Worm (Caenorhabditis elegans) whole organism, young adult: ENCODE measurements around the gene Y53G8AM.4.

ENCODE experiments used
- C17E4.6 ChIP-seq: fragments of 200-800 bp; sonication (Bioruptor generic); IDR thresholded peaks from 2 replicates; pipeline ENCODE4 v1.3.6; 2022; ENCODE audit warnings: missing genetic modification reagents, missing genetic modification characterization, missing compliant biosample characterization
- F33H1.4 ChIP-seq: fragments of 200-800 bp; sonication (Bioruptor generic); IDR thresholded peaks from 2 replicates; pipeline ENCODE4 v1.3.6; 2022; ENCODE audit warnings: missing genetic modification reagents, missing genetic modification characterization, missing compliant biosample characterization
- ama-1 ChIP-seq, 3 experiments: fragments of 150-350 bp in 1 of 3; sonication (generic microtip) in 2 of 3; optimal IDR thresholded peaks; 2 replicates each; lab custom pipeline; 2014 to 2018; ENCODE audit warnings: missing biosample characterization in 2 of 3, missing genetic modification characterization in 2 of 3, missing genetic modification reagents in 2 of 3
- dpl-1 ChIP-seq: fragments of 150-350 bp; optimal IDR thresholded peaks from 2 replicates; lab custom pipeline; 2014; ENCODE audit warnings: missing biosample characterization, missing genetic modification reagents, missing genetic modification characterization
- efl-1 ChIP-seq: fragments of 150-350 bp; optimal IDR thresholded peaks from 2 replicates; lab custom pipeline; 2014; ENCODE audit warnings: missing biosample characterization, missing genetic modification reagents, missing genetic modification characterization
- egl-18 ChIP-seq: fragments of 200-800 bp; sonication (Bioruptor generic); IDR thresholded peaks from 2 replicates; pipeline ENCODE4 v1.3.6; 2022; ENCODE audit warnings: missing genetic modification reagents, missing genetic modification characterization, missing compliant biosample characterization
- lin-26 ChIP-seq: fragments of 200-800 bp; sonication (Bioruptor generic); IDR thresholded peaks from 2 replicates; pipeline ENCODE4 v1.3.6; 2022; ENCODE audit warnings: missing genetic modification reagents, missing genetic modification characterization, missing compliant biosample characterization
- mxl-1 ChIP-seq: sonication (generic microtip); optimal IDR thresholded peaks from 2 replicates; lab custom pipeline; 2016; ENCODE audit warnings: missing genetic modification characterization, missing compliant biosample characterization
- nfyb-1 ChIP-seq: fragments of 200-800 bp; sonication (Bioruptor generic); IDR thresholded peaks from 2 replicates; pipeline ENCODE4 v1.3.6; 2022; ENCODE audit warnings: missing genetic modification reagents, missing genetic modification characterization, missing compliant biosample characterization
- snpc-4 ChIP-seq, 5 experiments: fragments of 150-350 bp in 1 of 5; sonication (generic microtip) in 4 of 5; optimal IDR thresholded peaks; 2 replicates each; lab custom pipeline; 2014 to 2018; ENCODE audit warnings: missing genetic modification characterization in 5 of 5, missing biosample characterization in 3 of 5, antibody characterized with exemption in 2 of 5, mild to moderate bottlenecking in 2 of 5, missing compliant biosample characterization in 2 of 5, missing genotype in 2 of 5, moderate library complexity in 2 of 5, missing genetic modification reagents in 1 of 5
- ztf-18 ChIP-seq: sonication (generic microtip); optimal IDR thresholded peaks from 2 replicates; lab custom pipeline; 2016; ENCODE audit warnings: missing genotype, mild to moderate bottlenecking, missing genetic modification characterization, missing compliant biosample characterization

ce11 chrIII:3297151-3297550, 41.7 kb upstream of the Y53G8AM.4 start, which contains the start of gene Y53G8AR.5:
- TF ChIP-seq F33H1.4 = no peak
- TF ChIP-seq efl-1 (GFP tag; lab: Kevin White, UChicago) = no peak
- no peak for TF ChIP-seq egl-18 (GFP tag; lab: Robert Waterston, UW)
- no peak for TF ChIP-seq mxl-1
- no peak for TF ChIP-seq snpc-4 (GFP tag; optimal IDR thresholded peaks at IDR 0.05; lab: Kevin White, UChicago)
- TF ChIP-seq snpc-4 (tag; optimal IDR thresholded peaks at IDR 0.05; lab: Kevin White, UChicago) = no peak
- TF ChIP-seq ztf-18 = no peak
- no peak for TF ChIP-seq lin-26 (GFP tag; lab: Robert Waterston, UW)
- no peak for TF ChIP-seq nfyb-1 (GFP tag; lab: Robert Waterston, UW)
- TF ChIP-seq C17E4.6 (GFP tag; lab: Robert Waterston, UW) = no peak
- no peak for TF ChIP-seq ama-1 (optimal IDR thresholded peaks at IDR 0.05; lab: Kevin White, UChicago)
- TF ChIP-seq ama-1 (GFP tag; optimal IDR thresholded peaks at IDR 0.05; lab: Kevin White, UChicago) = no peak
- no peak for TF ChIP-seq dpl-1 (GFP tag; lab: Kevin White, UChicago)
